Fruit fly (Drosophila melanogaster) whole organism, prepupa: Measurements from ENCODE around the gene CG10804.

ENCODE experiments used
- Blimp-1 ChIP-seq: fragments of 200-800 bp; sonication (Bioruptor generic); optimal IDR thresholded peaks from 3 replicates; lab custom pipeline; 2017; ENCODE audit warnings: missing biosample characterization, missing genetic modification characterization, mild to moderate bottlenecking, moderate library complexity, missing genetic modification reagents
- CG10631 ChIP-seq: fragments of 200-800 bp; sonication (Bioruptor generic); optimal IDR thresholded peaks from 2 replicates; lab custom pipeline; 2016; ENCODE audit warnings: missing biosample characterization, missing genetic modification characterization
- CG10669 ChIP-seq: fragments of 200-800 bp; sonication (Bioruptor generic); optimal IDR thresholded peaks from 3 replicates; lab custom pipeline; 2018; ENCODE audit warnings: missing biosample characterization, mild to moderate bottlenecking, missing genetic modification characterization, moderate library complexity
- CG11294 ChIP-seq: fragments of 200-800 bp; sonication (Bioruptor generic); IDR thresholded peaks from 2 replicates; pipeline ENCODE4 v1.3.6; 2022; ENCODE audit warnings: missing biosample characterization, missing genetic modification characterization
- CG11762 ChIP-seq: fragments of 200-800 bp; sonication (Bioruptor generic); optimal IDR thresholded peaks from 3 replicates; lab custom pipeline; 2016; ENCODE audit warnings: missing biosample characterization, missing genetic modification characterization; ENCODE audit not compliant: insufficient read depth
- CG11902 ChIP-seq: fragments of 200-800 bp; sonication (Bioruptor generic); optimal IDR thresholded peaks from 3 replicates; lab custom pipeline; 2016; ENCODE audit warnings: missing biosample characterization, missing genetic modification characterization
- CG15336 ChIP-seq: fragments of 200-800 bp; sonication (Bioruptor generic); IDR thresholded peaks from 2 replicates; pipeline ENCODE4 v1.3.6; 2022; ENCODE audit warnings: missing biosample characterization, missing genetic modification characterization
- CG1621 ChIP-seq: fragments of 200-800 bp; sonication (Bioruptor generic); optimal IDR thresholded peaks from 3 replicates; lab custom pipeline; 2018; ENCODE audit warnings: missing biosample characterization, mild to moderate bottlenecking, missing genetic modification characterization
- CG16779 ChIP-seq: fragments of 200-800 bp; sonication (Bioruptor generic); optimal IDR thresholded peaks from 3 replicates; lab custom pipeline; 2017; ENCODE audit warnings: missing biosample characterization, mild to moderate bottlenecking, missing genetic modification characterization
- CG32006 ChIP-seq: fragments of 200-800 bp; sonication (Bioruptor generic); optimal IDR thresholded peaks from 3 replicates; lab custom pipeline; 2017; ENCODE audit warnings: missing biosample characterization, mild to moderate bottlenecking, missing genetic modification characterization
- CG3919 ChIP-seq: fragments of 200-800 bp; sonication (Bioruptor generic); optimal IDR thresholded peaks from 3 replicates; lab custom pipeline; 2016; ENCODE audit warnings: missing biosample characterization, missing genetic modification characterization
- CG4318 ChIP-seq: fragments of 200-800 bp; sonication (Bioruptor generic); optimal IDR thresholded peaks from 3 replicates; lab custom pipeline; 2017; ENCODE audit warnings: missing biosample characterization, mild to moderate bottlenecking, missing genetic modification characterization
- CG6854 ChIP-seq: fragments of 200-800 bp; sonication (Bioruptor generic); optimal IDR thresholded peaks from 2 replicates; lab custom pipeline; 2017; ENCODE audit warnings: missing biosample characterization, mild to moderate bottlenecking, missing genetic modification characterization
- CG7368 ChIP-seq: fragments of 200-800 bp; sonication (Bioruptor generic); optimal IDR thresholded peaks from 3 replicates; lab custom pipeline; 2016; ENCODE audit warnings: missing biosample characterization, missing genetic modification characterization
- CG8319 ChIP-seq: fragments of 200-800 bp; sonication (Bioruptor generic); optimal IDR thresholded peaks from 3 replicates; lab custom pipeline; 2016; ENCODE audit warnings: missing biosample characterization, missing genetic modification characterization
- CG8632 ChIP-seq: fragments of 200-800 bp; sonication (Bioruptor generic); optimal IDR thresholded peaks from 3 replicates; lab custom pipeline; 2016; ENCODE audit warnings: missing biosample characterization, missing genetic modification characterization
- Eip75B ChIP-seq: fragments of 200-800 bp; sonication (Bioruptor generic); optimal IDR thresholded peaks from 3 replicates; lab custom pipeline; 2016; ENCODE audit warnings: missing biosample characterization, missing genetic modification characterization
- Eip93F ChIP-seq: fragments of 200-800 bp; sonication (Bioruptor generic); optimal IDR thresholded peaks from 2 replicates; lab custom pipeline; 2016; ENCODE audit warnings: missing biosample characterization, mild to moderate bottlenecking, missing genetic modification characterization
- Gug ChIP-seq: fragments of 200-800 bp; sonication (Bioruptor generic); IDR thresholded peaks from 2 replicates; pipeline ENCODE4 v1.3.6; 2022; ENCODE audit warnings: missing biosample characterization, missing genetic modification characterization
- Hr38 ChIP-seq: sonication (Bioruptor generic); optimal IDR thresholded peaks from 2 replicates; lab custom pipeline; 2016; ENCODE audit warnings: missing biosample characterization, missing genetic modification characterization
- Hr39 ChIP-seq: fragments of 200-800 bp; sonication (Bioruptor generic); optimal IDR thresholded peaks from 2 replicates; lab custom pipeline; 2016; ENCODE audit warnings: missing biosample characterization, missing genetic modification characterization
- Hr4 ChIP-seq: fragments of 200-800 bp; sonication (Bioruptor generic); optimal IDR thresholded peaks from 3 replicates; lab custom pipeline; 2016; ENCODE audit warnings: missing biosample characterization, missing genetic modification characterization
- Met ChIP-seq: fragments of 200-800 bp; sonication (Bioruptor generic); optimal IDR thresholded peaks from 3 replicates; lab custom pipeline; 2016; ENCODE audit warnings: missing biosample characterization, missing genetic modification characterization
- OdsH ChIP-seq: fragments of 200-800 bp; sonication (Bioruptor generic); optimal IDR thresholded peaks from 3 replicates; lab custom pipeline; 2016; ENCODE audit warnings: missing biosample characterization, missing genetic modification characterization
- Smox ChIP-seq: fragments of 200-800 bp; sonication (Bioruptor generic); optimal IDR thresholded peaks from 3 replicates; lab custom pipeline; 2016; ENCODE audit warnings: missing biosample characterization, missing genetic modification characterization
- achi ChIP-seq: fragments of 200-800 bp; sonication (Bioruptor generic); optimal IDR thresholded peaks from 3 replicates; lab custom pipeline; 2016; ENCODE audit warnings: missing biosample characterization, missing genetic modification characterization
- acj6 ChIP-seq: fragments of 200-800 bp; sonication (Bioruptor generic); optimal IDR thresholded peaks from 3 replicates; lab custom pipeline; 2016; ENCODE audit warnings: missing biosample characterization, missing genetic modification characterization
- dac ChIP-seq: fragments of 200-800 bp; sonication (Bioruptor generic); optimal IDR thresholded peaks from 2 replicates; lab custom pipeline; 2017; ENCODE audit warnings: missing biosample characterization, mild to moderate bottlenecking, missing genetic modification characterization
- dsx ChIP-seq: fragments of 200-800 bp; optimal IDR thresholded peaks from 3 replicates; lab custom pipeline; 2019; ENCODE audit warnings: missing biosample characterization, mild to moderate bottlenecking, missing genetic modification characterization, moderate library complexity; ENCODE audit not compliant: poor library complexity, severe bottlenecking
- eg ChIP-seq: fragments of 200-800 bp; sonication (Bioruptor generic); IDR thresholded peaks from 3 replicates; pipeline ENCODE4 v1.3.6; 2022; ENCODE audit warnings: missing biosample characterization, missing genetic modification characterization
- esn ChIP-seq: fragments of 200-800 bp; sonication (Bioruptor generic); optimal IDR thresholded peaks from 2 replicates; lab custom pipeline; 2016; ENCODE audit warnings: missing biosample characterization, mild to moderate bottlenecking, missing genetic modification characterization, moderate library complexity
- fd59A ChIP-seq: fragments of 200-800 bp; sonication (Bioruptor generic); optimal IDR thresholded peaks from 2 replicates; lab custom pipeline; 2017; ENCODE audit warnings: missing biosample characterization, mild to moderate bottlenecking, missing genetic modification characterization, missing genetic modification reagents
- fkh ChIP-seq: fragments of 200-800 bp; sonication (Bioruptor generic); optimal IDR thresholded peaks from 3 replicates; lab custom pipeline; 2017; ENCODE audit warnings: missing biosample characterization, mild to moderate bottlenecking, missing genetic modification characterization, moderate library complexity
- lz ChIP-seq: fragments of 200-800 bp; sonication (Bioruptor generic); optimal IDR thresholded peaks from 3 replicates; lab custom pipeline; 2016; ENCODE audit warnings: missing biosample characterization, missing genetic modification characterization
- net ChIP-seq: fragments of 200-800 bp; sonication (Bioruptor generic); optimal IDR thresholded peaks from 3 replicates; lab custom pipeline; 2016; ENCODE audit warnings: missing biosample characterization, missing genetic modification characterization
- pdm3 ChIP-seq: fragments of 200-800 bp; sonication (Bioruptor generic); optimal IDR thresholded peaks from 3 replicates; lab custom pipeline; 2016; ENCODE audit warnings: missing biosample characterization, missing genetic modification characterization
- salr ChIP-seq, 2 experiments: fragments of 200-800 bp; sonication (Bioruptor generic); optimal IDR thresholded peaks; 3 replicates each; lab custom pipeline; 2016 to 2018; ENCODE audit warnings: missing biosample characterization in 2 of 2, missing genetic modification characterization in 2 of 2, mild to moderate bottlenecking in 1 of 2
- spab ChIP-seq: fragments of 200-800 bp; sonication (Bioruptor generic); optimal IDR thresholded peaks from 2 replicates; lab custom pipeline; 2017; ENCODE audit warnings: missing biosample characterization, mild to moderate bottlenecking, missing genetic modification characterization, missing genetic modification reagents
- ss ChIP-seq, 2 experiments: fragments of 200-800 bp; sonication (Bioruptor generic); optimal IDR thresholded peaks; 2 replicates in 1 of 2; 3 replicates in 1 of 2; lab custom pipeline; 2017 to 2018; ENCODE audit warnings: mild to moderate bottlenecking in 2 of 2, missing biosample characterization in 2 of 2, missing genetic modification characterization in 2 of 2, moderate library complexity in 1 of 2
- svp ChIP-seq: fragments of 200-800 bp; sonication (Bioruptor generic); peaks from one replicate; lab custom pipeline; 2016; ENCODE audit warnings: missing biosample characterization, missing genetic modification characterization
- topi ChIP-seq: fragments of 200-800 bp; sonication (Bioruptor generic); optimal IDR thresholded peaks from 3 replicates; lab custom pipeline; 2016; ENCODE audit warnings: missing biosample characterization, missing genetic modification characterization
- vri ChIP-seq: fragments of 200-800 bp; sonication (Bioruptor generic); optimal IDR thresholded peaks from 3 replicates; lab custom pipeline; 2016; ENCODE audit warnings: missing biosample characterization, mild to moderate bottlenecking, missing genetic modification characterization

The CG10804 gene

dm6 chrX:3451916-3452315, 30.2 kb downstream of the CG10804 start (continued):
- TF ChIP-seq Eip93F (GFP tag; lab: Kevin White, UChicago) (no peak), CG8632 (GFP tag; lab: Kevin White, UChicago) (no peak), Hr38 (no peak), CG11294 (GFP tag; lab: Robert Waterston, UW) (no peak), OdsH (no peak), Blimp-1 (GFP tag; lab: Kevin White, UChicago) (no peak), Met (GFP tag; lab: Kevin White, UChicago) (no peak), dsx (no peak), CG10631 (GFP tag; lab: Kevin White, UChicago) (no peak), vri (GFP tag; lab: Kevin White, UChicago) (no peak), CG1621 (tag; lab: Kevin White, UChicago) (no peak)

DNA sequence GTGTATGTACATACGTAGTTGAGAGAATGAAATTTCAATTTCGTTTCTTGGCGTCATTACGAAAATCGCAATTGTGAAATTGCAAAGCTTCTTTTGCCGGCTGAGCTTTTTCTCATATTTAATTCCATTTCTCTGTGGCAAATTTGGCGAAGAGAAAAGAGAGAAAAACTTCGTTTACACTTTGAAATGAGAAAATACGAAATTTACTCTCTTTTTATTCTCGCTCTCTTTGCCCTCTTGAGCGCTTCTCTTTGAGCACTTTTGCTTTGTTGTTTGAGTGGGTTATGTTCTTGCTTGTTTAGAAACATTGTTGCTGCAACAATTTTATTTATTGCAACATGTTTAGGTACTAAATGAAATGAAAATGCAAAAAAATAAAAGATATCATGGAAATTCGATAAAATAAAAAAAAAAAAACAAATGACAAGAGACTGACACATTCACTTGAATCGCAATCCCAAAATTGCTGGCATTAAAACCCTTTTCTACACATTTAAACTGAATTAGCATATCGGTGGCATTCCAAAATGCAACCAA, 30.8 kb downstream of the CG10804 start:
- TF ChIP-seq CG8319 (GFP tag; lab: Kevin White, UChicago) (no peak), CG16779 (no peak), Eip75B (GFP tag; lab: Kevin White, UChicago) (no peak), CG4318 (no peak), CG11762 (no peak), Eip93F (GFP tag; lab: Kevin White, UChicago) (no peak), Hr39 (no peak), vri (GFP tag; lab: Kevin White, UChicago) (no peak), CG6854 (GFP tag; lab: Kevin White, UChicago) (peak; percentile 8), CG15336 (GFP tag; lab: Robert Waterston, UW) (peak; percentile 17; the same call in 1 of the 2 replicates), net (GFP tag; lab: Kevin White, UChicago) (no peak), CG3919 (GFP tag; lab: Kevin White, UChicago) (no peak)

DNA sequence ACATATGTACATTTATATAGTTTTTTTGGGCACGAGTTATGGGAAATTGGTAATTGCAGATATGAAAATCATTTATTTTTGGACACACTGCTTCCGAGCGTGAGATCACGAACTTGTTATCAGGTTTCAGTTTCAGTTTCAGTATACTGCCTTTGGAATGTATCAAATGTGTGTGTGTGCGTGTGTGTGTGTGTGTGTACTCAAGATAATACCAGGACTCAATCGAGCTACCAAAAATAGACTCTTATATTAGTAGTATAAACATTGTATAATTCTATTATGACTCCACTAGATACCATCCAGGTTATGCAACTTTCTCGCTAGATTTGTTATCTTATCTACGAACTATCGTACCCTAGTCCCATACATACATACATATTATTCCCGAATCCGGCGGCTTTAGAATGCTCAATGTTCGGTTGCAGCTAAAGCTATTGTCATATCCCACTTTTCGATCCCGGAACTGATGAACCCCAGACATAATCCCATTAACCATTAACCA, 33.2 kb downstream of the CG10804 start, which contains the start of gene CG12535:
CG12535 (minus strand) TSS at position 51 of the 502 bp plus-strand sequence.
- TF ChIP-seq svp (GFP tag; lab: Kevin White, UChicago): peak; percentile 62
- TF ChIP-seq OdsH: no peak

DNA sequence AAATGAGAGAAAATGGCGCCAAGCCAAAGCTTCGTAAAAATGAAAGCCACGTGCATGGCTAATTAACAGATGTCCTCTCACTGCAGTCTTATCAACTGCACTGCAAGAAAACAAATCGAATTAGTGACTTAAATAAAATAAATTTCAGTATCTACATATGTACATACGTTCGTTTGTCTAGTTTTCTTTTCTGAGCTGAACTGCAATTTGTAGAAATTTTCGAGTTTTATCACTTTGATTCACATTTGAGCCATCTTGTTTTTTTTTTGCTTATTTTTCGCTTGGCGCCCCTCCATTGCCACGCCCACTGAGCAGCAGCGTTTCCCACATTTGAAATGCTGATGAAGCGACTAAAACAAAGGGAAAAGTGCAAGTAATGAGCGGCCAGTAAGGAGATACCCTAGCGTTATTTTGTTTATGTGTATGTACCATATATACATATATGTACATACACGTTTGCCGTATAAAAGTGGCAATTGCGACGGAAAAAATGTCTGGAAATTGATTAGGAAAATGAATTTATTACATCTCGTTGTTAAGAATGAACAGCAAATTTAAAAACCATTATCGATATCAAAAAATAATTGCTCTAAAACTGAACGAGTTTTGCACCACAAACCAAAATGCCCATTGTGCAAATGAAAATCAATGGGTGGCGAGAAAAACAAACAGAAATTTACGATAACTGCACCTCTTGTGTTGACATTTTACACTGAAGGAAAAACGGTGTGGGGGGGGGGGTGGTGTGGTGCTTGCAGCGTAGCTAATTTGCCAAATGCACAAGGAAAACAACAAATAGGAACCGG, 34.2 kb downstream of the CG10804 start:
- TF ChIP-seq CG8632 (GFP tag; lab: Kevin White, UChicago): peak; percentile 15
- peak; percentile 8 for TF ChIP-seq CG10631 (GFP tag; lab: Kevin White, UChicago)
- TF ChIP-seq lz: peak; percentile 16
- TF ChIP-seq eg (GFP tag; lab: Robert Waterston, UW): peak; percentile 50
- TF ChIP-seq CG8319 (GFP tag; lab: Kevin White, UChicago): peak; percentile 7
- no peak for TF ChIP-seq pdm3 (GFP tag; lab: Kevin White, UChicago)
- peak; percentile 55 for TF ChIP-seq Gug (GFP tag; lab: Robert Waterston, UW)
- no peak for TF ChIP-seq Hr38
- no peak for TF ChIP-seq fkh (GFP tag; lab: Kevin White, UChicago)
- peak; percentile 40 for TF ChIP-seq Hr4
- peak; percentile 30 for TF ChIP-seq CG7368 (GFP tag; lab: Kevin White, UChicago)
- peak; percentile 60 for TF ChIP-seq Met (GFP tag; lab: Kevin White, UChicago)
- TF ChIP-seq CG6854 (GFP tag; lab: Kevin White, UChicago): no peak
- TF ChIP-seq salr (GFP tag; optimal IDR thresholded peaks at IDR 0.05; lab: Kevin White, UChicago): peak in 1 of 2 experiments; percentile 46
- TF ChIP-seq CG4318: no peak
- TF ChIP-seq acj6 (GFP tag; lab: Kevin White, UChicago): no peak
- no peak for TF ChIP-seq dsx
- peak; percentile 24 for TF ChIP-seq dac (GFP tag; lab: Kevin White, UChicago)
- no peak for TF ChIP-seq CG16779
- TF ChIP-seq ss (GFP tag; optimal IDR thresholded peaks at IDR 0.05; lab: Kevin White, UChicago): no peak
- TF ChIP-seq achi (GFP tag; lab: Kevin White, UChicago): peak; percentile 8
- no peak for TF ChIP-seq fd59A (GFP tag; lab: Kevin White, UChicago)
- TF ChIP-seq esn: peak; percentile 36
- TF ChIP-seq CG11902: peak; percentile 22
- peak; percentile 63 for TF ChIP-seq CG32006 (GFP tag; lab: Kevin White, UChicago)
- peak; percentile 61 for TF ChIP-seq topi (GFP tag; lab: Kevin White, UChicago)
- TF ChIP-seq spab (GFP tag; lab: Kevin White, UChicago): no peak
- TF ChIP-seq CG10669: peak; percentile 12
- peak; percentile 20 for TF ChIP-seq Smox (GFP tag; lab: Kevin White, UChicago)
- no peak for TF ChIP-seq vri (GFP tag; lab: Kevin White, UChicago)
